Fruit fly (Drosophila melanogaster) Kc167 (cell line): Measurements from ENCODE around the gene CG5039.

Experiments
- Myc ChIP-seq: fragments of >200 bp; optimal IDR thresholded peaks from 2 replicates; lab custom pipeline; 2017; ENCODE audit warnings: missing external identifiers
- Sin3A ChIP-seq: fragments of >200 bp; optimal IDR thresholded peaks from 2 replicates; lab custom pipeline; 2018; ENCODE audit warnings: missing external identifiers
- h ChIP-seq: fragments of >200 bp; optimal IDR thresholded peaks from 3 replicates; lab custom pipeline; 2018; ENCODE audit warnings: missing external identifiers
- insv ChIP-seq: fragments of >200 bp; optimal IDR thresholded peaks from 3 replicates; lab custom pipeline; 2018; ENCODE audit warnings: missing external identifiers
- psq ChIP-seq: fragments of >200 bp; optimal IDR thresholded peaks from 2 replicates; lab custom pipeline; 2017; ENCODE audit warnings: missing external identifiers
- ttk ChIP-seq: sonication (Bioruptor generic); optimal IDR thresholded peaks from 2 replicates; lab custom pipeline; 2017; ENCODE audit warnings: missing external identifiers

The CG5039 gene

dm6 chr3R:25686698-25687420 is 8.4 kb downstream of the CG5039 start, which contains the start of gene CLS:
CLS (minus strand) TSS chr3R:25687370.
- no peak for TF ChIP-seq Myc (lab: Kevin White, UChicago)

- TF ChIP-seq Myc (lab: Kevin White, UChicago), result no peak
- no peak for TF ChIP-seq insv (lab: Kevin White, UChicago)
- TF ChIP-seq h, result no peak
- no peak for TF ChIP-seq Sin3A (lab: Kevin White, UChicago)
- no peak for TF ChIP-seq psq (lab: Kevin White, UChicago)
- TF ChIP-seq ttk (lab: Kevin White, UChicago), result no peak
Measured at dm6 chr3R:25694167-25694689, 15.7 kb downstream of the CG5039 start.

DNA sequence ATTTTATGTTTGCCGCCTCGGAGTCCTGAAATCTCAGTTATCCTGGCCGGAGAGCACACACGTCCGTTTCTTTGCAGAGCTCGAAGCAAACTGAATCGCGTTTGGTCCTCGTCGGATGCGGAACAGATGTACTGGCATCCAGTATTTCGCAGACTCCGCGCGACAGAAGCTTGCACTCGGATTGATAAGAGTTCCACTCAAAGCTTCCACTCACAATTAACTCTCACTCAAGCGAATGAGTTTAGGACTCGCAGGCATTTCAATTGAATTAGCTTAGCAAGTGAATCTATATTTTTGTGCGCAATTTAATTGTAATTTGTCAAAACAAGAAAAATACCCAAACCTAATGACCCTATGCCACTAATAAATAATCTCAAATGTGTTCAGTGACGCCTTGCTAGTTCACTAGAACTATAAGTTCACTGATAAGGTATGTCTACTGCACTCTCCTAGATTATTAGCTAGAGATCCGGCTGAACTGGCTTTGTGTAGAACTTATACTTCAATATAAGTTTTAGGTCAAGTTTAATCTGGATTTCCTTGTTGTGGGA is 41.6 kb downstream of the CG5039 start:
- no peak for TF ChIP-seq psq (lab: Kevin White, UChicago)
- TF ChIP-seq Sin3A (lab: Kevin White, UChicago), result no peak
- TF ChIP-seq ttk (lab: Kevin White, UChicago), result no peak
- no peak for TF ChIP-seq insv (lab: Kevin White, UChicago)
- no peak for TF ChIP-seq h
- TF ChIP-seq Myc (lab: Kevin White, UChicago), result no peak

- TF ChIP-seq Sin3A (lab: Kevin White, UChicago) (no peak), Myc (lab: Kevin White, UChicago) (no peak)
Measured at dm6 chr3R:25721030-25721429, 42.5 kb downstream of the CG5039 start.

DNA sequence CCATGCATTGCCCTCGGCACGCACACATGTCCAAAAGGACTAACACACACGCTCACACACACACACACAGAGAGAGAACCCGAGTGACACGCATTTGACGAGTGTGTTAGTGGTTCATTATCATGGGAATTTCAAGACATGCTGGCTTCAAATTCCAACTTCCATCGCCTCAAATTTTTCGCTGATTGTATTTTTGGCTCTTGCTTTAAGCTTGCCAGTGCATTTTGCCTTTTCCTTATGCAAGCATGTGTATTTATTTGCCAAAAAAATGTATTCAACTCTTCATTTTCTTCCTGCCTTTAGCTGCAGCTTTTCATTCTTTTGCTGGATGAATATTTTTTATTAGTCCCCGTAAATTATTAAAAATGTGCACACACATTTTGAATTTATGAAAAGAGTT is 45.3 kb downstream of the CG5039 start:
- TF ChIP-seq Sin3A (lab: Kevin White, UChicago), result no peak
